Fruit fly (Drosophila melanogaster): ENCODE results near the gene CG33493.
A peak's percentile ranks its signal among the peaks of the same experiment; 100 is the strongest.

Gene CG33493

dm6 chr3L:10660744-10661589 lies 32.0 kb downstream of the CG33493 start, which contains the start of the genes CG32066 and CG8003 (continued):
- TF ChIP-seq CG7839 (tag; optimal IDR thresholded peaks at IDR 0.05) (peak; percentile 39), p53 (GFP tag; optimal IDR thresholded peaks at IDR 0.05) (no peak), Trl (optimal IDR thresholded peaks at IDR 0.05) (no peak), Trl (GFP tag; optimal IDR thresholded peaks at IDR 0.05) (no peak), CG17361 (GFP tag; IDR thresholded peaks at IDR 0.05) (peak; percentile 66), mirr (GFP tag; optimal IDR thresholded peaks at IDR 0.05) (peak; percentile 8), luna (GFP tag; optimal IDR thresholded peaks at IDR 0.05) (no peak), CoRest (tag; optimal IDR thresholded peaks at IDR 0.05) (peak; percentile 72), tin (GFP tag; optimal IDR thresholded peaks at IDR 0.05) (peak; percentile 5), CG3847 (GFP tag; IDR thresholded peaks at IDR 0.05) (peak; percentile 32; the same call in 1 of the 2 replicates), CG4820 (GFP tag; optimal IDR thresholded peaks at IDR 0.05) (peak; percentile 56), CG13296 (GFP tag; optimal IDR thresholded peaks at IDR 0.05) (peak; percentile 34), CG2202 (tag; optimal IDR thresholded peaks at IDR 0.05) (no peak), Max (GFP tag; optimal IDR thresholded peaks at IDR 0.05) (peak; percentile 10), CG7786 (GFP tag; optimal IDR thresholded peaks at IDR 0.05) (no peak), gce (GFP tag; IDR thresholded peaks at IDR 0.05) (no peak), CG9727 (GFP tag; optimal IDR thresholded peaks at IDR 0.05) (peak; percentile 40), ash1 (GFP tag; optimal IDR thresholded peaks at IDR 0.05) (no peak), CG34422 (GFP tag; IDR thresholded peaks at IDR 0.05) (peak; percentile 78), Oli (tag; optimal IDR thresholded peaks at IDR 0.05) (no peak), Side (GFP tag; optimal IDR thresholded peaks at IDR 0.05) (no peak), CG34224 (GFP tag; IDR thresholded peaks at IDR 0.05; ENCODE audit: partially characterized antibody) (peak; percentile 91), br (optimal IDR thresholded peaks at IDR 0.05) (no peak), sob (GFP tag; IDR thresholded peaks at IDR 0.05) (peak; percentile 57; the same call in 1 of the 2 replicates), gem (tag; optimal IDR thresholded peaks at IDR 0.05) (peak; percentile 72), Bdp1 (GFP tag; optimal IDR thresholded peaks at IDR 0.05) (no peak), mam (GFP tag; optimal IDR thresholded peaks at IDR 0.05) (peak; percentile 3), CG10654 (GFP tag; optimal IDR thresholded peaks at IDR 0.05) (no peak), Elba2 (GFP tag; optimal IDR thresholded peaks at IDR 0.05) (peak; percentile 95), sisA (GFP tag; IDR thresholded peaks at IDR 0.05) (no peak), repo (GFP tag; optimal IDR thresholded peaks at IDR 0.05) (no peak), dysf (GFP tag; IDR thresholded peaks at IDR 0.05) (no peak), CG1529 (GFP tag; optimal IDR thresholded peaks at IDR 0.05) (peak; percentile 28), zen2 (GFP tag; IDR thresholded peaks at IDR 0.05; ENCODE audit: partially characterized antibody) (no peak; the same call in 2 of the 3 replicates), CG12744 (GFP tag; optimal IDR thresholded peaks at IDR 0.05) (no peak), CG30431 (GFP tag; optimal IDR thresholded peaks at IDR 0.05) (no peak), run (tag; optimal IDR thresholded peaks at IDR 0.05) (no peak), sim (GFP tag; IDR thresholded peaks at IDR 0.05) (no peak), CG2129 (GFP tag; IDR thresholded peaks at IDR 0.05; ENCODE audit: partially characterized antibody) (peak; percentile 81), MBD-R2 (GFP tag; IDR thresholded peaks at IDR 0.05) (peak; percentile 61), eve (GFP tag; optimal IDR thresholded peaks at IDR 0.05) (peak in 1 of 2 experiments; percentile 70), NC2α (GFP tag; optimal IDR thresholded peaks at IDR 0.05) (no peak), slou (GFP tag; optimal IDR thresholded peaks at IDR 0.05) (no peak), TFAM (GFP tag; optimal IDR thresholded peaks at IDR 0.05) (no peak), bab2 (GFP tag; optimal IDR thresholded peaks at IDR 0.05) (no peak), gsb-n (tag; optimal IDR thresholded peaks at IDR 0.05) (peak; percentile 35), Six4 (GFP tag; optimal IDR thresholded peaks at IDR 0.05) (no peak), Hsf (GFP tag; optimal IDR thresholded peaks at IDR 0.05) (no peak), ci (GFP tag; IDR thresholded peaks at IDR 0.05) (peak; percentile 62; the same call in 2 of the 3 replicates), CG15269 (tag; optimal IDR thresholded peaks at IDR 0.05) (peak; percentile 64), CG6689 (GFP tag; IDR thresholded peaks at IDR 0.05) (no peak)

Measured in whole organism, embryonic.